Fruit fly (Drosophila melanogaster) whole organism, prepupa: ENCODE data around the gene CG44325.

Experiments
- CG11902 ChIP-seq: fragments of 200-800 bp; sonication (Bioruptor generic); optimal IDR thresholded peaks from 3 replicates; lab custom pipeline; 2016; ENCODE audit warnings: missing biosample characterization, missing genetic modification characterization
- CG15336 ChIP-seq: fragments of 200-800 bp; sonication (Bioruptor generic); IDR thresholded peaks from 2 replicates; pipeline ENCODE4 v1.3.6; 2022; ENCODE audit warnings: missing biosample characterization, missing genetic modification characterization
- CG3032 ChIP-seq: fragments of 200-800 bp; optimal IDR thresholded peaks from 2 replicates; lab custom pipeline; 2019; ENCODE audit warnings: missing biosample characterization, mild to moderate bottlenecking, missing genetic modification characterization, moderate library complexity
- CG6163 ChIP-seq: fragments of 200-800 bp; sonication (Bioruptor generic); IDR thresholded peaks from 3 replicates; pipeline ENCODE4 v1.3.6; 2022; ENCODE audit warnings: missing biosample characterization, missing genetic modification characterization
- CG6792 ChIP-seq: fragments of 200-800 bp; sonication (Bioruptor generic); optimal IDR thresholded peaks from 3 replicates; lab custom pipeline; 2016; ENCODE audit warnings: missing biosample characterization, missing genetic modification characterization
- Ets96B ChIP-seq: fragments of 200-800 bp; optimal IDR thresholded peaks from 2 replicates; lab custom pipeline; 2019; ENCODE audit warnings: missing biosample characterization, mild to moderate bottlenecking, missing genetic modification characterization, moderate library complexity
- Hr39 ChIP-seq: fragments of 200-800 bp; sonication (Bioruptor generic); optimal IDR thresholded peaks from 2 replicates; lab custom pipeline; 2016; ENCODE audit warnings: missing biosample characterization, missing genetic modification characterization
- Lpt ChIP-seq: fragments of 200-800 bp; sonication (Bioruptor generic); optimal IDR thresholded peaks from 3 replicates; lab custom pipeline; 2016; ENCODE audit warnings: missing biosample characterization, missing genetic modification characterization
- OdsH ChIP-seq: fragments of 200-800 bp; sonication (Bioruptor generic); optimal IDR thresholded peaks from 3 replicates; lab custom pipeline; 2016; ENCODE audit warnings: missing biosample characterization, missing genetic modification characterization
- spab ChIP-seq: fragments of 200-800 bp; sonication (Bioruptor generic); optimal IDR thresholded peaks from 2 replicates; lab custom pipeline; 2017; ENCODE audit warnings: missing biosample characterization, mild to moderate bottlenecking, missing genetic modification characterization, missing genetic modification reagents

DNA sequence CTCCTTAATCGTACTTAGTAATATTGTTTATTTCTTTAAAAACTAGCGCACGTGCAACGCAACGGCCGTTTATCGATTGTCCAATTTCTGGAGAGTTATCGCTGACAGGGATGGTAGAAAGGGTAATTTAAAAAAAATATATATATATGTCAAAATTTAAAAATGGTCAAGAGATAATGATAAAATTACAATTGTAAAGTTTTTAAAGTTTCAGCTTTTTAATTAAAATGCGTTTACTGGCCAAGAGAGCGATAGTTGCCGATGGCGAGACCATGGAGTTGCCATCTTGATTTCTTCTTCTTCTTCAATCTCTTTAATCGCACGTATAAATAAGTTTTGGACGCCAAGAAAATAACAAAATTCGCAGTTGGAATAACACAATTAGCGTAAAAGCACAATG, 2.7 kb upstream of the CG44325 start, which contains the start of the genes CG7246 and HP1b:
- TF ChIP-seq CG6792 (GFP tag; lab: Kevin White, UChicago) (peak; percentile 35), CG3032 (tag; lab: Kevin White, UChicago) (peak; percentile 73), Ets96B (tag; lab: Kevin White, UChicago) (peak; percentile 52), OdsH (peak; percentile 72), CG11902 (GFP tag; lab: Kevin White, UChicago) (peak; percentile 11), CG15336 (peak; percentile 36; the same call in 1 of the 2 replicates), CG6163 (peak; percentile 69), Hr39 (GFP tag; lab: Kevin White, UChicago) (peak; percentile 56), Lpt (GFP tag; lab: Kevin White, UChicago) (peak; percentile 48), spab (no peak)
